Fruit fly (Drosophila melanogaster): ENCODE measurements around the gene Nha1.

Gene Nha1

dm6 chr2L:6853917-6854316 lies 16.3 kb downstream of the Nha1 start:
- TF ChIP-seq Max (GFP tag; optimal IDR thresholded peaks at IDR 0.05) (peak; percentile 98), CG12391 (tag; optimal IDR thresholded peaks at IDR 0.05) (peak; percentile 49), Bteb2 (GFP tag; optimal IDR thresholded peaks at IDR 0.05) (no peak), Sin3A (optimal IDR thresholded peaks at IDR 0.05) (peak; percentile 6), trh (GFP tag; optimal IDR thresholded peaks at IDR 0.05) (no peak), cwo (GFP tag; optimal IDR thresholded peaks at IDR 0.05) (peak; percentile 76), Ptx1 (GFP tag; IDR thresholded peaks at IDR 0.05) (no peak), Bgb (GFP tag; IDR thresholded peaks at IDR 0.05; ENCODE audit: partially characterized antibody) (0 out of 2 replicates have a peak, but pooled peaks have one; percentile 10), Fer1 (GFP tag; optimal IDR thresholded peaks at IDR 0.05) (no peak), CG7987 (GFP tag; optimal IDR thresholded peaks at IDR 0.05) (no peak), CG11085 (GFP tag; IDR thresholded peaks at IDR 0.05) (no peak; the same call in 1 of the 2 replicates), Med (GFP tag) (peak; percentile 78), CG2199 (GFP tag; IDR thresholded peaks at IDR 0.05) (no peak), sens (GFP tag) (peak; percentile 41), Vsx1 (GFP tag; optimal IDR thresholded peaks at IDR 0.05) (peak; percentile 59), Adf1 (GFP tag; IDR thresholded peaks at IDR 0.05) (no peak), nmo (GFP tag; optimal IDR thresholded peaks at IDR 0.05) (peak; percentile 50), CTCF (GFP tag; optimal IDR thresholded peaks at IDR 0.05) (peak; percentile 69), Opbp (GFP tag; IDR thresholded peaks at IDR 0.05; ENCODE audit: partially characterized antibody) (peak; percentile 48; the same call in 2 of the 3 replicates), Myb (GFP tag; optimal IDR thresholded peaks at IDR 0.05) (peak; percentile 67), CG3847 (GFP tag; IDR thresholded peaks at IDR 0.05) (peak; percentile 41; the same call in 1 of the 2 replicates), MBD-R2 (GFP tag; IDR thresholded peaks at IDR 0.05) (peak; percentile 96), CG9437 (GFP tag; optimal IDR thresholded peaks at IDR 0.05) (peak; percentile 86), z (GFP tag; IDR thresholded peaks at IDR 0.05) (no peak), CG3995 (GFP tag; optimal IDR thresholded peaks at IDR 0.05) (peak; percentile 57), caup (GFP tag; optimal IDR thresholded peaks at IDR 0.05; ENCODE audit: severe bottlenecking) (no peak), CG6791 (GFP tag; IDR thresholded peaks at IDR 0.05; ENCODE audit: partially characterized antibody) (peak; percentile 50; the same call in 1 of the 3 replicates), lilli (GFP tag; optimal IDR thresholded peaks at IDR 0.05) (no peak), crp (GFP tag; optimal IDR thresholded peaks at IDR 0.05) (peak; percentile 90 to 97), CG16813 (GFP tag; IDR thresholded peaks at IDR 0.05; ENCODE audit: partially characterized antibody) (peak; percentile 32; the same call in 2 of the 3 replicates), HmgZ (tag; optimal IDR thresholded peaks at IDR 0.05) (peak; percentile 76), knrl (GFP tag; IDR thresholded peaks at IDR 0.05; ENCODE audit: partially characterized antibody) (peak; percentile 34; the same call in 1 of the 3 replicates), CG17612 (GFP tag; IDR thresholded peaks at IDR 0.05) (no peak), pzg (GFP tag; optimal IDR thresholded peaks at IDR 0.05) (peak; percentile 92), Pdp1 (GFP tag; optimal IDR thresholded peaks at IDR 0.05) (peak in 1 of 2 experiments; percentile 82), CG7271 (tag; optimal IDR thresholded peaks at IDR 0.05) (no peak), Rfx (GFP tag; IDR thresholded peaks at IDR 0.05) (peak; percentile 32; the same call in 1 of the 2 replicates), kay (GFP tag; optimal IDR thresholded peaks at IDR 0.05) (no peak), CG8765 (GFP tag; IDR thresholded peaks at IDR 0.05) (no peak), Dek (tag; optimal IDR thresholded peaks at IDR 0.05) (peak; percentile 17), CG4617 (GFP tag; optimal IDR thresholded peaks at IDR 0.05; ENCODE audit: borderline replicate concordance) (peak; percentile 63), E2f2 (GFP tag; IDR thresholded peaks at IDR 0.05) (peak; percentile 83), hbn (GFP tag; IDR thresholded peaks at IDR 0.05; ENCODE audit: partially characterized antibody) (no peak), Sox102F (GFP tag; optimal IDR thresholded peaks at IDR 0.05) (no peak), gfzf (GFP tag; optimal IDR thresholded peaks at IDR 0.05) (peak; percentile 91), insv (GFP tag; optimal IDR thresholded peaks at IDR 0.05) (peak in 1 of 2 experiments; percentile 30), CG13424 (tag; optimal IDR thresholded peaks at IDR 0.05) (no peak), ci (GFP tag; IDR thresholded peaks at IDR 0.05) (peak; percentile 60; the same call in 2 of the 3 replicates), CG10267 (tag; optimal IDR thresholded peaks at IDR 0.05) (peak; percentile 43), CG6272 (GFP tag; IDR thresholded peaks at IDR 0.05) (no peak)
